Worm (Caenorhabditis elegans) whole organism, late embryonic: Measurements from ENCODE around the gene elpc-2.

Experiments
- K02D7.2 ChIP-seq: sonication (generic microtip); optimal IDR thresholded peaks from 2 replicates; lab custom pipeline; 2017; ENCODE audit warnings: mild to moderate bottlenecking, missing genetic modification characterization, missing compliant biosample characterization
- T23F11.4 ChIP-seq: fragments of 200-800 bp; sonication (Bioruptor generic); optimal IDR thresholded peaks from 2 replicates; lab custom pipeline; 2018; ENCODE audit warnings: mild to moderate bottlenecking, missing genetic modification characterization, missing compliant biosample characterization
- ama-1 ChIP-seq: fragments of 150-350 bp; optimal IDR thresholded peaks from 2 replicates; lab custom pipeline; 2014
- ceh-18 ChIP-seq: sonication (generic microtip); optimal IDR thresholded peaks from 2 replicates; lab custom pipeline; 2016; ENCODE audit warnings: missing genetic modification characterization, missing compliant biosample characterization
- ceh-19 ChIP-seq: fragments of 200-800 bp; sonication (Bioruptor generic); optimal IDR thresholded peaks from 2 replicates; lab custom pipeline; 2018; ENCODE audit warnings: mild to moderate bottlenecking, missing genetic modification characterization, missing compliant biosample characterization
- ceh-2 ChIP-seq: sonication (generic microtip); optimal IDR thresholded peaks from 2 replicates; lab custom pipeline; 2016; ENCODE audit warnings: missing genotype, missing genetic modification characterization, missing compliant biosample characterization
- ceh-24 ChIP-seq: sonication (generic microtip); optimal IDR thresholded peaks from 2 replicates; lab custom pipeline; 2016; ENCODE audit warnings: mild to moderate bottlenecking, missing genetic modification characterization, missing compliant biosample characterization
- ceh-31 ChIP-seq: sonication (generic microtip); optimal IDR thresholded peaks from 2 replicates; lab custom pipeline; 2016; ENCODE audit warnings: missing genetic modification characterization, missing compliant biosample characterization
- ceh-34 ChIP-seq: sonication (generic microtip); optimal IDR thresholded peaks from 2 replicates; lab custom pipeline; 2016; ENCODE audit warnings: mild to moderate bottlenecking, missing genetic modification characterization, missing compliant biosample characterization
- ceh-45 ChIP-seq: fragments of 200-800 bp; sonication (Bioruptor generic); IDR thresholded peaks from 2 replicates; pipeline ENCODE4 v1.3.6; 2022; ENCODE audit warnings: missing genetic modification reagents, missing genetic modification characterization, missing compliant biosample characterization
- ceh-48 ChIP-seq: sonication (generic microtip); optimal IDR thresholded peaks from 2 replicates; lab custom pipeline; 2016; ENCODE audit warnings: missing genetic modification characterization, inconsistent platforms, missing compliant biosample characterization
- dmd-4 ChIP-seq: sonication (generic microtip); optimal IDR thresholded peaks from 2 replicates; lab custom pipeline; 2016; ENCODE audit warnings: borderline replicate concordance, missing genetic modification characterization, missing compliant biosample characterization
- dve-1 ChIP-seq: sonication (generic microtip); optimal IDR thresholded peaks from 2 replicates; lab custom pipeline; 2017; ENCODE audit warnings: antibody characterized with exemption, mild to moderate bottlenecking, missing genetic modification characterization, missing compliant biosample characterization
- elt-2 ChIP-seq: sonication (generic microtip); optimal IDR thresholded peaks from 2 replicates; lab custom pipeline; 2016; ENCODE audit warnings: missing genetic modification reagents, missing genetic modification characterization, missing compliant biosample characterization
- elt-4 ChIP-seq: sonication (generic microtip); optimal IDR thresholded peaks from 2 replicates; lab custom pipeline; 2016; ENCODE audit warnings: missing genetic modification characterization, missing compliant biosample characterization
- ets-4 ChIP-seq: sonication (generic microtip); optimal IDR thresholded peaks from 2 replicates; lab custom pipeline; 2016; ENCODE audit warnings: missing genetic modification characterization, missing compliant biosample characterization
- eyg-1 ChIP-seq: sonication (generic microtip); optimal IDR thresholded peaks from 2 replicates; lab custom pipeline; 2016; ENCODE audit warnings: missing genotype, missing genetic modification characterization, missing compliant biosample characterization
- fax-1 ChIP-seq: sonication (generic microtip); optimal IDR thresholded peaks from 2 replicates; lab custom pipeline; 2016; ENCODE audit warnings: missing genotype, missing genetic modification characterization, missing compliant biosample characterization
- fkh-10 ChIP-seq: fragments of 150-350 bp; optimal IDR thresholded peaks from 2 replicates; lab custom pipeline; 2014; ENCODE audit warnings: missing biosample characterization, missing genetic modification reagents, missing genetic modification characterization
- fkh-6 ChIP-seq: sonication (generic microtip); optimal IDR thresholded peaks from 2 replicates; lab custom pipeline; 2016; ENCODE audit warnings: missing genetic modification characterization, missing compliant biosample characterization
- gmeb-2 ChIP-seq: sonication (generic microtip); optimal IDR thresholded peaks from 2 replicates; lab custom pipeline; 2016; ENCODE audit warnings: missing genetic modification characterization, inconsistent platforms, missing compliant biosample characterization
- hlh-15 ChIP-seq: sonication (generic microtip); optimal IDR thresholded peaks from 2 replicates; lab custom pipeline; 2016; ENCODE audit warnings: missing genetic modification characterization, missing compliant biosample characterization
- hlh-30 ChIP-seq: sonication (generic microtip); optimal IDR thresholded peaks from 2 replicates; lab custom pipeline; 2017; ENCODE audit warnings: antibody characterized with exemption, missing genetic modification characterization, missing compliant biosample characterization; ENCODE audit not compliant: insufficient read depth
- hlh-8 ChIP-seq: sonication (generic microtip); optimal IDR thresholded peaks from 2 replicates; lab custom pipeline; 2016; ENCODE audit warnings: missing genotype, missing genetic modification characterization, missing compliant biosample characterization
- lim-6 ChIP-seq: sonication (generic microtip); optimal IDR thresholded peaks from 2 replicates; lab custom pipeline; 2016; ENCODE audit warnings: missing genetic modification characterization, missing compliant biosample characterization
- nfya-1 ChIP-seq: sonication (generic microtip); optimal IDR thresholded peaks from 2 replicates; lab custom pipeline; 2017; ENCODE audit warnings: missing genetic modification characterization, mild to moderate bottlenecking, missing compliant biosample characterization, antibody characterized with exemption, moderate library complexity
- npax-4 ChIP-seq: sonication (generic microtip); optimal IDR thresholded peaks from 2 replicates; lab custom pipeline; 2016; ENCODE audit warnings: missing genetic modification characterization, missing compliant biosample characterization
- odd-2 ChIP-seq: sonication (generic microtip); optimal IDR thresholded peaks from 2 replicates; lab custom pipeline; 2017; ENCODE audit warnings: antibody characterized with exemption, mild to moderate bottlenecking, missing genetic modification characterization, missing compliant biosample characterization
- pag-3 ChIP-seq: sonication (generic microtip); optimal IDR thresholded peaks from 2 replicates; lab custom pipeline; 2016; ENCODE audit warnings: missing compliant biosample characterization, missing genetic modification characterization, borderline replicate concordance
- pat-9 ChIP-seq: fragments of 200-800 bp; sonication (Bioruptor generic); optimal IDR thresholded peaks from 2 replicates; lab custom pipeline; 2018; ENCODE audit warnings: mild to moderate bottlenecking, missing genetic modification characterization, moderate library complexity, missing compliant biosample characterization
- pax-1 ChIP-seq: fragments of 150-350 bp; optimal IDR thresholded peaks from 2 replicates; lab custom pipeline; 2014; ENCODE audit warnings: missing biosample characterization, missing genetic modification characterization
- pha-2 ChIP-seq: sonication (generic microtip); optimal IDR thresholded peaks from 2 replicates; lab custom pipeline; 2017; ENCODE audit warnings: mild to moderate bottlenecking, missing genetic modification characterization, missing compliant biosample characterization
- pha-4 ChIP-seq: fragments of 150-350 bp; optimal IDR thresholded peaks from 2 replicates; lab custom pipeline; 2018; ENCODE audit warnings: missing biosample characterization, missing genetic modification reagents, missing genetic modification characterization
- ref-2 ChIP-seq: sonication (generic microtip); optimal IDR thresholded peaks from 2 replicates; lab custom pipeline; 2016; ENCODE audit warnings: missing genetic modification characterization, missing compliant biosample characterization
- tbx-2 ChIP-seq: sonication (generic microtip); optimal IDR thresholded peaks from 2 replicates; lab custom pipeline; 2016; ENCODE audit warnings: missing genetic modification characterization, missing compliant biosample characterization
- ttx-3 ChIP-seq: sonication (generic microtip); optimal IDR thresholded peaks from 2 replicates; lab custom pipeline; 2016; ENCODE audit warnings: missing genetic modification reagents, missing genetic modification characterization, missing compliant biosample characterization
- unc-3 ChIP-seq, 2 experiments: fragments of 200-800 bp in 1 of 2; sonication (Bioruptor generic) in 1 of 2; sonication (generic microtip) in 1 of 2; conservative IDR thresholded peaks in 1 of 2; optimal IDR thresholded peaks in 1 of 2; 2 replicates each; pipeline versions ENCODE4 v1.3.6 to Lab custom; 2016 to 2022; ENCODE audit warnings: missing compliant biosample characterization in 2 of 2, missing genetic modification characterization in 2 of 2, missing genetic modification reagents in 1 of 2
- unc-42 ChIP-seq: sonication (generic microtip); optimal IDR thresholded peaks from 2 replicates; lab custom pipeline; 2016; ENCODE audit warnings: missing genotype, missing genetic modification characterization, missing compliant biosample characterization
- unc-55 ChIP-seq: sonication (generic microtip); optimal IDR thresholded peaks from 2 replicates; lab custom pipeline; 2017; ENCODE audit warnings: missing biosample characterization, missing genetic modification reagents, missing genetic modification characterization
- unc-86 ChIP-seq: sonication (generic microtip); optimal IDR thresholded peaks from 2 replicates; lab custom pipeline; 2016; ENCODE audit warnings: missing genetic modification characterization, missing compliant biosample characterization
- zip-5 ChIP-seq: sonication (generic microtip); optimal IDR thresholded peaks from 2 replicates; lab custom pipeline; 2016; ENCODE audit warnings: missing genetic modification characterization, missing compliant biosample characterization
- ztf-16 ChIP-seq: sonication (generic microtip); optimal IDR thresholded peaks from 2 replicates; lab custom pipeline; 2017; ENCODE audit warnings: missing genetic modification characterization, missing compliant biosample characterization

The elpc-2 gene

DNA sequence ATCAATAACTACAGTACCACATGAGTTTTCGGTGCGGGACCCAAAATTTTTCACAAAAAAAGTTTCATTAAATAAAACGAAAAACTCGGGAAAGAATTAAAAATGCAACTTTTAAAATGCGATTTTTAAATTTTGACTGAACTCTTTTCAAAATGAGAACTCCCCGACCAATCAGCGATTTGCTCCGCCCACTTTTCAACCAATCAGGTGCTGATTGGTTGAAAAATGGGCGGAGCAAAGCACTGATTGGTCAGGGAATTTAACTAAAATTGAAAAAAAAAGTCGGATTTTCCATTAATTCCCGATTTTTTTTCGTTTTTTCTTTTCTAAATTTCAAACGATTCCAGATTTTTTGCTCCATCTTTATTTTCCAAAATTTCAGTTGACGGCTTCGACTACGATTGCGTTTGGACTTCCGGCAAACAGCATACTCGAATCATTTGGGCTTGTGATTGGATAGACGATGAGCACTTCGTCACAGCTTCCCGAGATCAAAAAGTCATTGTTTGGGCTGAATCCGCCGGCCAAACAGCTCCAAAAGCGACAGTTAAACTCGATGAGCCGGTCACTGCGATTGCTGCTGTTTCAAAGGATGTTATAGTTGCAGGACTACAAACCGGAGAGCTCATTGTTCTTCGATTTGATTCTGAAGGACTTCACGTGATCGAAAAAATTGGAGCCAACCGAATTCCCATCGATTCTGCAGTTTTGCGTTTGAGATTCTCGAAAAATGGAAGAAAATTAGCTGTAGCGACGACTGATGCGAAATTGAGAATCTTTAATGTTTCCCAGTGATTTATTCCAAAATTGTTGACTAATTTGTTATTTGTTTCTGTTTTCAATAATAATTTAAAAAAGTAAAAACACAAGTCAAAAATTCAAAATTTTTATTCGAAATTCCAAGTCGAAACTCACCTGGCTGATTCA is 12.2 kb downstream of the elpc-2 start:
- TF ChIP-seq hlh-8 (tag; lab: Kevin White, UChicago) (no peak), ceh-18 (tag; lab: Kevin White, UChicago) (no peak), ceh-19 (GFP tag; lab: Kevin White, UChicago) (no peak), dmd-4 (tag; lab: Kevin White, UChicago) (no peak), odd-2 (tag; lab: Kevin White, UChicago) (no peak), hlh-15 (no peak), gmeb-2 (tag; lab: Kevin White, UChicago) (no peak), ama-1 (lab: Kevin White, UChicago) (peak; percentile 3), eyg-1 (no peak), nfya-1 (tag; lab: Kevin White, UChicago) (peak; percentile 96), npax-4 (no peak), ets-4 (tag; lab: Kevin White, UChicago) (no peak), ceh-24 (no peak), pha-4 (tag; lab: Kevin White, UChicago) (no peak), ceh-48 (no peak), unc-86 (tag; lab: Kevin White, UChicago) (no peak), ttx-3 (tag; lab: Kevin White, UChicago) (no peak)
- TF ChIP-seq, all 69 proteins: peak for 2

DNA sequence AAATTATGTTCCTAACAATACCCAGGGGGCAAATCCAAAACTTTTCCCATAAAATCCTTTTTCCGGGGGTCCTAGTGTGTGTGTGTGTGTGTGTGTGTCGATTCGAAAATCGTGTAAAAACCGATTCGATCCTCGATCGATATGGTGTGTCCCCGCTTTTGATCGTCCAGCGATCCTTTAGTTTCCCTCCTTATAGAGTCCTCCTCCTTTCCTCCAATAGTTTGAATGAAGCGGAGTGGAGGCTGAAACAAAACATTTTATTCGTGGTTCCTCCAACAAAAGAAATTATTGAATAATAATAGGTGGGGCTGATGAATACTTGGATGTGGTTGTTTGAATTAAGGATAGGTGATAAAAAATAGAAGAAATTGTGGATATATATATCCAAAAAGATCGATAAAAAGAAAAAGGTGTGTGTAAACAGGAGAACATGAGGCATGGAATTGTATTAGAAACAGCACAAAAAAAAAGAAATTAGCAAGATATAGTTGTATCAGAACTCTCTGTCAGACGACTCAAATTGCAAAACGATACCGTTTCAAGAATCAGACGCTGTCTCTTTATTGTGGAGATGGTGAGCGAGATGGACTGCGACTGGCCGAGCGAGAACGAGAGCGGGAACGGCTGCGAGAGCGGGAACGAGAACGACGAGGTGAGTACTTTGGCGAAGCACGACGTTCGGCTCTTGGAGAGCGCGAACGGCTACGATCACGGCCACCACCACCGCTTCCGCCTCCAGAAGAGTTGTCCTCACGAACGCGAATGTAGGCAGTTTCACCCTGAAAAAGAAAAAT is 13.2 kb downstream of the elpc-2 start:
- TF ChIP-seq K02D7.2 (peak; percentile 15), fax-1 (tag; lab: Kevin White, UChicago) (no peak)

DNA sequence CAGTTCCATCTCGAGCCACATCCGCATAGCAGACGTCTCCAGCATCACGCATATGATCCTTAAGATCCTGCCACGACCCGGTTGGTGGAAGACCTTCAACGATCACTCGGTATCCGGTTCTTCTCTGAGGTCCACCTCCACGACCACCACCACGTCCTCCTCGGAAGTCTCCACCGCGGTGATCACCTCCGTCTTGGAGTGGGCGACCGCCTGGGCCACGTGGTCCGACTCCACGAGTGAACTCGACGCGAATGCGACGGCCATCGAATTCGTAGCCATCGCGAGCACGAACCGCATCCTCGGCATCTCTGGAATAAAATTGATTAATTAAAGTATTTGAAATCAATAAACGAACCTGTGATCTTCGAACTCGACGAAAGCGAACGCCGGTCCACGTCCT is 13.9 kb downstream of the elpc-2 start:
- TF ChIP-seq ttx-3 (tag; lab: Kevin White, UChicago), result no peak
- TF ChIP-seq ztf-16, result no peak
- TF ChIP-seq elt-4 (tag; lab: Kevin White, UChicago), result no peak
- TF ChIP-seq elt-2 (tag; lab: Kevin White, UChicago), result no peak
- no peak for TF ChIP-seq zip-5
- no peak for TF ChIP-seq ceh-45 (GFP tag; lab: Robert Waterston, UW)
- TF ChIP-seq T23F11.4, result no peak
- TF ChIP-seq dve-1, result no peak
- no peak for TF ChIP-seq fkh-6 (tag; lab: Kevin White, UChicago)
- no peak for TF ChIP-seq K02D7.2
- TF ChIP-seq lim-6 (tag; lab: Kevin White, UChicago), result no peak
- TF ChIP-seq fkh-10 (GFP tag; lab: Kevin White, UChicago), result no peak
- no peak for TF ChIP-seq ama-1 (lab: Kevin White, UChicago)
- TF ChIP-seq pag-3 (tag; lab: Kevin White, UChicago), result no peak
- TF ChIP-seq pat-9 (tag; lab: Kevin White, UChicago), result no peak
- TF ChIP-seq unc-3 (GFP tag; conservative IDR thresholded peaks at IDR 0.05; lab: Robert Waterston, UW), result no peak
- no peak for TF ChIP-seq unc-3 (tag; optimal IDR thresholded peaks at IDR 0.05; lab: Kevin White, UChicago)
- no peak for TF ChIP-seq ceh-34 (tag; lab: Kevin White, UChicago)

DNA sequence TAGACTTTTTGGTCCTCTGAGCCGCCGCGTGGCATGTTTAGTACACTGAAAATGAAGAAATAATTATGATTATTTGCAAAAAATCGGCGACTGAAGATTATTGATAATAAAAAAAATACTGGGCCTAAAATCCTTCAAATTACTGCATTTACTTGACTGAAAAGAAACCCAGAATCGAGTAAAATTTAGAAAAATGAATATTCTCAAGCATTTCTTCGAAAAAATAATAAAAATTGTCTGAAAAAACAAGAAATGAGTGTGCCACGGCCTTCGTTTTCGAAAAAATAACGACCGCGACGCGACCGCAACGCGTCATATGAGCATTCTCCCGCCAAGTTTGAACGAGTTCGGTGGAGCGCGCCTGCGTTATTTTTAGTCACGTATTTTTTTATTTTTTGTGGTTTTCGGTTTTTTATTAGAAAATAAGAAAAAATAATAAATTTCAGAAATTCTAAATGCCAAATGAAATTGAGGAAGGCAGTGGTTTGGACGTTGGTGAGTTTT is 14.4 kb downstream of the elpc-2 start, which contains the start of the genes rsp-3 and spin-4:
Gene rsp-3, minus strand, starts transcription at position 51 of the 504 bp plus-strand sequence.
Gene spin-4, plus strand, starts transcription at position 447 of the 504 bp plus-strand sequence.
- TF ChIP-seq ceh-24, result no peak
- peak; percentile 62 for TF ChIP-seq pax-1
- TF ChIP-seq nfya-1 (tag; lab: Kevin White, UChicago), result peak; percentile 79
- TF ChIP-seq unc-86 (tag; lab: Kevin White, UChicago), result peak; percentile 8
- no peak for TF ChIP-seq pha-2 (tag; lab: Kevin White, UChicago)
- no peak for TF ChIP-seq ceh-45 (GFP tag; lab: Robert Waterston, UW)
- TF ChIP-seq tbx-2 (tag; lab: Kevin White, UChicago), result peak; percentile 29
- no peak for TF ChIP-seq ceh-2
- no peak for TF ChIP-seq fkh-10 (GFP tag; lab: Kevin White, UChicago)
- TF ChIP-seq fkh-6 (tag; lab: Kevin White, UChicago), result no peak
- no peak for TF ChIP-seq K02D7.2
- TF ChIP-seq unc-42 (tag; lab: Kevin White, UChicago), result peak; percentile 54
- peak; percentile 29 for TF ChIP-seq ref-2 (tag; lab: Kevin White, UChicago)
- no peak for TF ChIP-seq odd-2 (tag; lab: Kevin White, UChicago)
- TF ChIP-seq hlh-30 (tag; lab: Kevin White, UChicago), result peak; percentile 90
- no peak for TF ChIP-seq unc-55 (GFP tag; lab: Kevin White, UChicago)
- TF ChIP-seq ceh-34 (tag; lab: Kevin White, UChicago), result peak; percentile 53
- TF ChIP-seq hlh-8 (tag; lab: Kevin White, UChicago), result no peak
- TF ChIP-seq zip-5, result no peak
- peak; percentile 37 for TF ChIP-seq ceh-31 (tag; lab: Kevin White, UChicago)
- TF ChIP-seq elt-2 (tag; lab: Kevin White, UChicago), result no peak
